Fruit fly (Drosophila melanogaster): Measurements from ENCODE around the gene zye.
A peak's percentile ranks its signal among the peaks of the same experiment; 100 is the strongest.

DNA sequence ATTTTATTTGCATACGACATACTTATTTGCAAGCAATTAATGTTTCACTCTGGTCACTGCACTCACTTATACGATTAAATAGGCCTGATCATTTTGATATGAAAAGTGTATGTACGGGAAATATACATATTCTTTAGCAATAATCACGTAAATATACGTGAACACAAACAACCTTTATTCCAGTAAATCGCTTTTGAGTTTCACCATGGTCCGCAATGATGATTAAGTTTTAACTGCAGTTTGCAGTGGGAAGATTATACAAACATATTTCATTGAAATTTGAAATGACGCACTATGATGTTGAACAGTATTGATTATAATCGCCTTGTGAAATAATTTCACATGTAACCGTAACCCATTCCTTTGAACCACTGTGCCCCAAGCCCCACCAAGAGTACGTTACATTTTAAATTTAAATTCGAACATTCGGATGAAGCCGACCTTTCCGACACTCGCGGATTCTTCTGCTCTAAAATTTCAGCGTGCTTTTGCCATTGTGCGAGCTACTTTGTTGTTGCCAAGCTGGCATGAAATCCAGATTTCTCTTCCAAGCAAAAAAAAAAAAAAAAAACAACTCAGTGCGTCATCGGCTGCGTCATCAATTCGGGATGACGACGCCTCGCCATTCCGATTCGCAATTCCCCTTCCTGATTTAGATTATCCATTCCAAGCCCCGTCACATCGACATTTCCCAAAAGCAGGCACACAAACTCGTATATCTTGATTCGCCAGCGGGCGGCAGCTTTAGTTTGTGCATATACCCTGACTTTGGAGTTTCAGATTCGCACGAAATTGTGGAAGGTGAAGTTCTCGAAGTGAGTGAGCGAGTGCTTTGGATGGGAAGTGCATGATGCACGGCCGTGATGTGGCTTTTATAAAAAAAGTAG is 9.7 kb upstream of the zye start:
- TF ChIP-seq rn (GFP tag; IDR thresholded peaks at IDR 0.05) (no peak), CG32121 (GFP tag; IDR thresholded peaks at IDR 0.05) (no peak), CG17806 (tag; optimal IDR thresholded peaks at IDR 0.05) (peak; percentile 52), Pif1B (GFP tag; optimal IDR thresholded peaks at IDR 0.05) (peak; percentile 40), CG13204 (GFP tag; optimal IDR thresholded peaks at IDR 0.05) (peak; percentile 20), CG8301 (tag; optimal IDR thresholded peaks at IDR 0.05) (peak; percentile 58), EcR (GFP tag; optimal IDR thresholded peaks at IDR 0.05) (peak; percentile 64)
